Worm (Caenorhabditis elegans) whole organism, L4 larva: ENCODE results near the gene let-765.

Experiments used
- F37D6.2 ChIP-seq: sonication (generic microtip); optimal IDR thresholded peaks from 2 replicates; lab custom pipeline; 2016; ENCODE audit warnings: mild to moderate bottlenecking, missing genetic modification characterization, missing compliant biosample characterization
- ama-1 ChIP-seq: fragments of 150-350 bp; optimal IDR thresholded peaks from 2 replicates; lab custom pipeline; 2014; ENCODE audit warnings: inconsistent platforms, mixed read lengths
- attf-4 ChIP-seq: sonication (generic microtip); optimal IDR thresholded peaks from 3 replicates; lab custom pipeline; 2017; ENCODE audit warnings: missing biosample characterization, missing genetic modification characterization
- daf-19 ChIP-seq: fragments of 200-800 bp; sonication (Bioruptor generic); conservative IDR thresholded peaks from 2 replicates; pipeline ENCODE4 v1.3.6; 2022; ENCODE audit warnings: missing genetic modification characterization, missing compliant biosample characterization
- hlh-30 ChIP-seq: sonication (generic microtip); optimal IDR thresholded peaks from 2 replicates; lab custom pipeline; 2017; ENCODE audit warnings: antibody characterized with exemption, mild to moderate bottlenecking, missing genetic modification characterization, missing compliant biosample characterization; ENCODE audit not compliant: insufficient read depth
- lin-13 ChIP-seq: fragments of 150-350 bp; optimal IDR thresholded peaks from 2 replicates; lab custom pipeline; 2014; ENCODE audit warnings: missing biosample characterization, missing genetic modification reagents, missing genetic modification characterization
- nhr-11 ChIP-seq: fragments of 150-350 bp; optimal IDR thresholded peaks from 2 replicates; lab custom pipeline; 2014; ENCODE audit warnings: missing biosample characterization, missing genetic modification characterization
- pqm-1 ChIP-seq: sonication (generic microtip); optimal IDR thresholded peaks from 2 replicates; lab custom pipeline; 2017; ENCODE audit warnings: missing biosample characterization, missing genetic modification characterization
- skn-1 ChIP-seq: fragments of 150-350 bp; optimal IDR thresholded peaks from 2 replicates; lab custom pipeline; 2014; ENCODE audit warnings: missing biosample characterization, missing genetic modification characterization
- unc-39 ChIP-seq: sonication (generic microtip); optimal IDR thresholded peaks from 2 replicates; lab custom pipeline; 2017; ENCODE audit warnings: missing biosample characterization, missing genetic modification characterization
- unc-62 ChIP-seq, 3 experiments: fragments of 150-350 bp in 1 of 3; sonication (generic microtip); optimal IDR thresholded peaks in 2 of 3; peaks in 1 of 3; 1 replicate in 1 of 3; 2 replicates in 2 of 3; lab custom pipeline; 2014 to 2017; ENCODE audit warnings: missing biosample characterization in 3 of 3, missing genetic modification characterization in 3 of 3, missing genetic modification reagents in 3 of 3, missing genotype in 1 of 3
- zfp-3 ChIP-seq: fragments of 200-800 bp; sonication (Bioruptor generic); conservative IDR thresholded peaks from 2 replicates; pipeline ENCODE4 v1.3.6; 2022; ENCODE audit warnings: missing genetic modification reagents, missing genetic modification characterization, missing compliant biosample characterization

- no peak for TF ChIP-seq ama-1
- TF ChIP-seq unc-39 (tag; lab: Kevin White, UChicago), result no peak
- no peak for TF ChIP-seq nhr-11 (tag; lab: Kevin White, UChicago)
- no peak for TF ChIP-seq zfp-3 (GFP tag; lab: Robert Waterston, UW)
- no peak for TF ChIP-seq daf-19 (GFP tag; lab: Robert Waterston, UW)
- no peak for TF ChIP-seq attf-4
- TF ChIP-seq skn-1 (tag; lab: Kevin White, UChicago), result no peak
- TF ChIP-seq lin-13 (GFP tag; lab: Kevin White, UChicago), result no peak
- TF ChIP-seq unc-62 (GFP tag; optimal IDR thresholded peaks at IDR 0.05 in 1 of 2; lab: Kevin White, UChicago), result no peak
- no peak for TF ChIP-seq unc-62 (tag; optimal IDR thresholded peaks at IDR 0.05; lab: Kevin White, UChicago)
- no peak for TF ChIP-seq F37D6.2 (tag; lab: Kevin White, UChicago)
- TF ChIP-seq pqm-1 (tag; lab: Kevin White, UChicago), result no peak
- TF ChIP-seq hlh-30 (tag; lab: Kevin White, UChicago), result no peak
Observed at ce11 chrIII:6579398-6579797, 21.6 kb downstream of the let-765 start, which contains the start of gene F27B3.8.
